Worm (Caenorhabditis elegans): Measurements from ENCODE around the gene srh-178.

DNA sequence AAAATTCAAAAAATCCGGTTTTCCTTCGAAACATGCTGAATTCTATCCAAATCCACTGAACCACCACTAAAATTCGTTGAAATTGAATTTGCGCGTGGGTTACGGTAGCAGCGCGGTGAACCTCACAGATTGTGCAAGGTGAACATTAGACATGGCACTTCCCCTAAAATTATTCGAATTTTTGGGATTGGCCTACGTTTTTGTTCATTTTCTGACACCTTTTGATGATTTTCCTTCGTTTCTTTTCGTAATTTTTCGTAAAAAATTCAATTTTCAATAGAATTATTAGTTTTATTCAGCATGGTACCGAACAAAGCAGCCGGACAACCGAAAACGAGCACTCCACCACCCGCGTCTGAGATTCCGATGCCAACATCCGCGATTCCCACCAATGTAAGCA is 42.0 kb downstream of the srh-178 start, which contains the start of gene ZK262.8:
- no peak for TF ChIP-seq ama-1 (optimal IDR thresholded peaks at IDR 0.05)
- TF ChIP-seq ama-1 (GFP tag; optimal IDR thresholded peaks at IDR 0.05), result no peak
- TF ChIP-seq dpl-1 (GFP tag; optimal IDR thresholded peaks at IDR 0.05), result no peak
- TF ChIP-seq egl-18 (GFP tag; IDR thresholded peaks at IDR 0.05), result no peak
- TF ChIP-seq C06A6.2 (GFP tag; conservative IDR thresholded peaks at IDR 0.05), result no peak
- no peak for TF ChIP-seq die-1 (tag; optimal IDR thresholded peaks at IDR 0.05)
- no peak for TF ChIP-seq dox-1 (GFP tag; IDR thresholded peaks at IDR 0.05)
- no peak for TF ChIP-seq madf-10 (tag; optimal IDR thresholded peaks at IDR 0.05)
- no peak for TF ChIP-seq unc-62 (GFP tag; optimal IDR thresholded peaks at IDR 0.05)
- no peak for TF ChIP-seq pbrm-1 (GFP tag; IDR thresholded peaks at IDR 0.05)
- TF ChIP-seq bed-1 (GFP tag; IDR thresholded peaks at IDR 0.05), result no peak
- TF ChIP-seq Y79H2A.3 (GFP tag; conservative IDR thresholded peaks at IDR 0.05), result no peak

Measured in whole organism, young adult.